Fruit fly (Drosophila melanogaster) whole organism: ENCODE measurements around the gene CG4956.

Experiments
- CG8478 ChIP-seq: fragments of >200 bp; optimal IDR thresholded peaks from 2 replicates; lab custom pipeline; 2018; ENCODE audit warnings: inconsistent platforms
- EcR ChIP-seq, 2 experiments: fragments of >200 bp; optimal IDR thresholded peaks; 2 replicates each; lab custom pipeline; 2017; ENCODE audit warnings: missing biosample characterization in 2 of 2, missing genetic modification characterization in 2 of 2, missing genetic modification reagents in 2 of 2
- psq ChIP-seq: fragments of >200 bp; optimal IDR thresholded peaks from 2 replicates; lab custom pipeline; 2017

DNA sequence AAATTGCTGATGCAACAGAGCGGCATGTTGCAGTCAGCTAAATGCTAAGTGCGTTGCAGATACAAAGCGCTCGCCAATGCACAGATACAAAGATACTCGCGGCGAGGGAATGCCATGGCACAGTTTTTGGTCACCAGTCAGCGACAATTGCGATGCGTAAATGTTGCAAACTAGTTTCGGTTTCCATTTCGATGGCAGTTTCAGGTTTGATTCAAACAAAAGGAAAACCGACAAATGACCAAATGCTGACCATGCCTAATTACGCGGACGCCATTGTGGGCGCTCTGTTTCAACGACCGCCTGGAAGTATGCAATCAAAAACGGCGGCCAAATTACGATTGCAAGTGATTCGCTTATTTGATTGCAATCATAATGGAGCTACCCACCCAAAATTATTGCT, 24.3 kb downstream of the CG4956 start:
- TF ChIP-seq EcR (GFP tag; optimal IDR thresholded peaks at IDR 0.05; lab: Kevin White, UChicago) (no peak), CG8478 (lab: Kevin White, UChicago) (no peak), psq (lab: Kevin White, UChicago) (no peak)
